Fruit fly (Drosophila melanogaster): ENCODE measurements around the gene gcm2.

Gene gcm2

dm6 chr2L:9564527-9564926, 43.8 kb upstream of the gcm2 start (continued):
- no peak for TF ChIP-seq jigr1 (GFP tag; IDR thresholded peaks at IDR 0.05)
- TF ChIP-seq CG1529 (GFP tag; optimal IDR thresholded peaks at IDR 0.05) = no peak
- no peak for TF ChIP-seq amos (GFP tag; IDR thresholded peaks at IDR 0.05; ENCODE audit: partially characterized antibody)
- TF ChIP-seq nau (GFP tag; optimal IDR thresholded peaks at IDR 0.05) = peak; percentile 9
- TF ChIP-seq CG9215 (GFP tag; IDR thresholded peaks at IDR 0.05) = peak; percentile 47
- TF ChIP-seq CG17829 (tag; optimal IDR thresholded peaks at IDR 0.05) = peak; percentile 29
- TF ChIP-seq CG5245 (GFP tag; optimal IDR thresholded peaks at IDR 0.05) = no peak
- peak; percentile 51 for TF ChIP-seq Ssrp (tag; optimal IDR thresholded peaks at IDR 0.05)
- no peak for TF ChIP-seq CG11085 (GFP tag; IDR thresholded peaks at IDR 0.05)
- TF ChIP-seq Dfd (GFP tag; optimal IDR thresholded peaks at IDR 0.05) = no peak
- no peak for TF ChIP-seq C15 (GFP tag; IDR thresholded peaks at IDR 0.05)
- TF ChIP-seq gfzf (GFP tag; optimal IDR thresholded peaks at IDR 0.05) = no peak
- TF ChIP-seq fd64A (GFP tag; optimal IDR thresholded peaks at IDR 0.05) = no peak
- TF ChIP-seq luna (GFP tag; optimal IDR thresholded peaks at IDR 0.05) = no peak
- TF ChIP-seq Vsx1 (GFP tag; optimal IDR thresholded peaks at IDR 0.05) = peak; percentile 21
- no peak for TF ChIP-seq kay (GFP tag; optimal IDR thresholded peaks at IDR 0.05)
- TF ChIP-seq Med (GFP tag) = no peak
- peak; percentile 54 for TF ChIP-seq CG2712 (tag; optimal IDR thresholded peaks at IDR 0.05)
- TF ChIP-seq unc-4 (GFP tag; IDR thresholded peaks at IDR 0.05; ENCODE audit: partially characterized antibody) = no peak
- no peak for TF ChIP-seq repo (GFP tag; optimal IDR thresholded peaks at IDR 0.05)
- no peak for TF ChIP-seq Taf1 (GFP tag; IDR thresholded peaks at IDR 0.05)
- no peak for TF ChIP-seq Doc3 (GFP tag; IDR thresholded peaks at IDR 0.05; ENCODE audit: partially characterized antibody)
- TF ChIP-seq mirr (GFP tag; optimal IDR thresholded peaks at IDR 0.05) = no peak
- TF ChIP-seq HHEX (GFP tag; optimal IDR thresholded peaks at IDR 0.05) = peak; percentile 42
- no peak for TF ChIP-seq pum (GFP tag; optimal IDR thresholded peaks at IDR 0.05)
- no peak for TF ChIP-seq pb (GFP tag; optimal IDR thresholded peaks at IDR 0.05)
- peak; percentile 63 for TF ChIP-seq Hmr (GFP tag; optimal IDR thresholded peaks at IDR 0.05)
- peak; percentile 2 for TF ChIP-seq CG1602 (GFP tag; optimal IDR thresholded peaks at IDR 0.05)
- TF ChIP-seq ato (GFP tag; IDR thresholded peaks at IDR 0.05; ENCODE audit: partially characterized antibody) = no peak
- no peak for TF ChIP-seq CG10366 (GFP tag; IDR thresholded peaks at IDR 0.05)
- peak; percentile 45 for TF ChIP-seq CG10209 (GFP tag; optimal IDR thresholded peaks at IDR 0.05)
- TF ChIP-seq Blimp-1 (GFP tag; optimal IDR thresholded peaks at IDR 0.05) = peak; percentile 50
- peak; percentile 32; the same call in 1 of the 2 replicates for TF ChIP-seq Rfx (GFP tag; IDR thresholded peaks at IDR 0.05)
- TF ChIP-seq Ravus (GFP tag; IDR thresholded peaks at IDR 0.05) = no peak
- no peak for TF ChIP-seq pho (GFP tag; optimal IDR thresholded peaks at IDR 0.05)
- TF ChIP-seq CG2678 (tag; optimal IDR thresholded peaks at IDR 0.05) = peak; percentile 76
- no peak for TF ChIP-seq danr (GFP tag; IDR thresholded peaks at IDR 0.05)
- no peak for TF ChIP-seq CG3065 (GFP tag; optimal IDR thresholded peaks at IDR 0.05)
- TF ChIP-seq Gug (GFP tag; IDR thresholded peaks at IDR 0.05) = 0 out of 4 replicates have a peak, but pooled peaks have one; percentile 15
- TF ChIP-seq lmd (GFP tag; IDR thresholded peaks at IDR 0.05) = peak; percentile 59
- no peak for TF ChIP-seq trh (GFP tag; optimal IDR thresholded peaks at IDR 0.05)
- TF ChIP-seq nerfin-1 (tag; optimal IDR thresholded peaks at IDR 0.05) = no peak
- peak; percentile 64; the same call in 2 of the 3 replicates for TF ChIP-seq dysf (GFP tag; IDR thresholded peaks at IDR 0.05)
- peak; percentile 54 for TF ChIP-seq Fer1 (GFP tag; optimal IDR thresholded peaks at IDR 0.05)
- TF ChIP-seq CG3407 (GFP tag; optimal IDR thresholded peaks at IDR 0.05) = no peak
- TF ChIP-seq CG9932 (GFP tag; IDR thresholded peaks at IDR 0.05) = peak; percentile 52
- TF ChIP-seq sisA (GFP tag; IDR thresholded peaks at IDR 0.05) = 0 out of 2 replicates have a peak, but pooled peaks have one; percentile 35
- TF ChIP-seq hb (GFP tag; IDR thresholded peaks at IDR 0.05; ENCODE audit: partially characterized antibody) = no peak
- TF ChIP-seq CG16779 (GFP tag; IDR thresholded peaks at IDR 0.05) = no peak
- no peak for TF ChIP-seq Optix (GFP tag; IDR thresholded peaks at IDR 0.05)
- TF ChIP-seq salm (tag; optimal IDR thresholded peaks at IDR 0.05) = no peak

All from whole organism, embryonic.